Worm (Caenorhabditis elegans): ENCODE measurements around the gene srw-51.

ce11 chrV:17211989-17212731, 41.4 kb upstream of the srw-51 start, which contains the start of gene srh-236:
- TF ChIP-seq ceh-30 (tag; optimal IDR thresholded peaks at IDR 0.05) (no peak), sox-4 (tag; optimal IDR thresholded peaks at IDR 0.05) (no peak), F13H6.1 (tag; optimal IDR thresholded peaks at IDR 0.05) (no peak), hlh-15 (tag; optimal IDR thresholded peaks at IDR 0.05) (no peak), ceh-31 (tag; optimal IDR thresholded peaks at IDR 0.05) (no peak), fkh-6 (tag; optimal IDR thresholded peaks at IDR 0.05) (no peak), ama-1 (optimal IDR thresholded peaks at IDR 0.05) (no peak), nfya-1 (tag; optimal IDR thresholded peaks at IDR 0.05) (no peak), gmeb-2 (tag; optimal IDR thresholded peaks at IDR 0.05) (no peak), sox-2 (GFP tag; IDR thresholded peaks at IDR 0.05) (no peak), pag-3 (tag; optimal IDR thresholded peaks at IDR 0.05; ENCODE audit: borderline replicate concordance) (peak; percentile 59)
